Fruit fly (Drosophila melanogaster) whole organism, embryonic: ENCODE results near the gene CNMaR.

Experiments
- B-H1 ChIP-seq: fragments of 200-800 bp; sonication (Bioruptor generic); IDR thresholded peaks from 3 replicates; pipeline ENCODE4 v1.3.6; 2022; ENCODE audit warnings: missing biosample characterization, missing genetic modification characterization
- Blimp-1 ChIP-seq: fragments of 200-800 bp; sonication (Bioruptor generic); optimal IDR thresholded peaks from 3 replicates; lab custom pipeline; 2018; ENCODE audit warnings: missing biosample characterization, missing genetic modification characterization, mild to moderate bottlenecking, moderate library complexity, missing genetic modification reagents
- CG10274 ChIP-seq: fragments of 200-800 bp; sonication (Bioruptor generic); optimal IDR thresholded peaks from 3 replicates; lab custom pipeline; 2017; ENCODE audit warnings: missing biosample characterization, mild to moderate bottlenecking, missing genetic modification characterization
- CG10366 ChIP-seq: fragments of 200-800 bp; sonication (Bioruptor generic); IDR thresholded peaks from 2 replicates; pipeline ENCODE4 v1.3.6; 2022; ENCODE audit warnings: missing biosample characterization, missing genetic modification characterization
- CG10979 ChIP-seq: fragments of 200-800 bp; sonication (Bioruptor generic); optimal IDR thresholded peaks from 2 replicates; lab custom pipeline; 2018; ENCODE audit warnings: missing biosample characterization, mild to moderate bottlenecking, missing genetic modification characterization, moderate library complexity
- CG11456 ChIP-seq: fragments of 200-800 bp; sonication (Bioruptor generic); IDR thresholded peaks from 3 replicates; pipeline ENCODE4 v1.3.6; 2022; ENCODE audit warnings: missing biosample characterization, missing genetic modification characterization
- CG12299 ChIP-seq: fragments of 200-800 bp; sonication (Bioruptor generic); optimal IDR thresholded peaks from 2 replicates; lab custom pipeline; 2018; ENCODE audit warnings: missing biosample characterization, mild to moderate bottlenecking, missing genetic modification characterization
- CG13894 ChIP-seq: fragments of 200-800 bp; sonication (Bioruptor generic); optimal IDR thresholded peaks from 3 replicates; lab custom pipeline; 2018; ENCODE audit warnings: missing biosample characterization, mild to moderate bottlenecking, missing genetic modification characterization, moderate library complexity
- CG14710 ChIP-seq: fragments of 200-800 bp; sonication (Bioruptor generic); optimal IDR thresholded peaks from 3 replicates; lab custom pipeline; 2019; ENCODE audit warnings: missing biosample characterization, mild to moderate bottlenecking, missing genetic modification characterization, moderate library complexity
- CG15514 ChIP-seq: fragments of 200-800 bp; sonication (Bioruptor generic); optimal IDR thresholded peaks from 3 replicates; lab custom pipeline; 2017; ENCODE audit warnings: missing biosample characterization, missing genetic modification characterization, mild to moderate bottlenecking, moderate library complexity, missing genetic modification reagents
- CG1602 ChIP-seq: fragments of 200-800 bp; sonication (Bioruptor generic); optimal IDR thresholded peaks from 3 replicates; lab custom pipeline; 2016; ENCODE audit warnings: missing biosample characterization, missing genetic modification characterization
- CG17802 ChIP-seq: fragments of 200-800 bp; sonication (Bioruptor generic); optimal IDR thresholded peaks from 2 replicates; lab custom pipeline; 2018; ENCODE audit warnings: missing biosample characterization, mild to moderate bottlenecking, missing genetic modification characterization, moderate library complexity
- CG1832 ChIP-seq: fragments of 200-800 bp; sonication (Bioruptor generic); optimal IDR thresholded peaks from 2 replicates; lab custom pipeline; 2017; ENCODE audit warnings: missing biosample characterization, mild to moderate bottlenecking, missing genetic modification characterization, inconsistent platforms
- CG18476 ChIP-seq: fragments of 200-800 bp; sonication (Bioruptor generic); optimal IDR thresholded peaks from 2 replicates; lab custom pipeline; 2016; ENCODE audit warnings: missing biosample characterization, mild to moderate bottlenecking, missing genetic modification characterization
- CG31365 ChIP-seq: fragments of 200-800 bp; sonication (Bioruptor generic); optimal IDR thresholded peaks from 2 replicates; lab custom pipeline; 2018; ENCODE audit warnings: missing biosample characterization, mild to moderate bottlenecking, missing genetic modification characterization
- CG4424 ChIP-seq: fragments of 200-800 bp; sonication (Bioruptor generic); optimal IDR thresholded peaks from 3 replicates; lab custom pipeline; 2016; ENCODE audit warnings: missing biosample characterization, missing genetic modification characterization
- CG7372 ChIP-seq: fragments of 200-800 bp; sonication (Bioruptor generic); IDR thresholded peaks from 2 replicates; pipeline ENCODE4 v1.3.6; 2022; ENCODE audit warnings: missing biosample characterization, missing genetic modification characterization
- CG8089 ChIP-seq: fragments of 200-800 bp; sonication (Bioruptor generic); optimal IDR thresholded peaks from 3 replicates; lab custom pipeline; 2016; ENCODE audit warnings: missing biosample characterization, missing genetic modification characterization
- CG9727 ChIP-seq: fragments of 200-800 bp; sonication (Bioruptor generic); optimal IDR thresholded peaks from 3 replicates; lab custom pipeline; 2017; ENCODE audit warnings: missing biosample characterization, mild to moderate bottlenecking, missing genetic modification characterization
- CG9817 ChIP-seq: fragments of 200-800 bp; sonication (Bioruptor generic); optimal IDR thresholded peaks from 2 replicates; lab custom pipeline; 2018; ENCODE audit warnings: missing biosample characterization, mild to moderate bottlenecking, missing genetic modification characterization, moderate library complexity
- CTCF ChIP-seq: fragments of 200-800 bp; sonication (Bioruptor generic); optimal IDR thresholded peaks from 2 replicates; lab custom pipeline; 2017; ENCODE audit warnings: missing biosample characterization, mild to moderate bottlenecking, missing genetic modification characterization, moderate library complexity
- Chrac-16 ChIP-seq: fragments of 200-800 bp; sonication (Bioruptor generic); optimal IDR thresholded peaks from 3 replicates; lab custom pipeline; 2016; ENCODE audit warnings: missing biosample characterization, missing genetic modification characterization
- Dad ChIP-seq: fragments of 200-800 bp; sonication (Bioruptor generic); optimal IDR thresholded peaks from 3 replicates; lab custom pipeline; 2016; ENCODE audit warnings: missing biosample characterization, missing genetic modification characterization
- Dll ChIP-seq: fragments of 200-800 bp; sonication (Bioruptor generic); IDR thresholded peaks from 4 replicates; pipeline ENCODE4 v1.3.6; 2022; ENCODE audit warnings: missing biosample characterization, missing genetic modification characterization; ENCODE audit not compliant: partially characterized antibody
- Dref ChIP-seq: fragments of 200-800 bp; sonication (Bioruptor generic); IDR thresholded peaks from 2 replicates; pipeline ENCODE4 v1.3.6; 2022; ENCODE audit warnings: missing biosample characterization, missing genetic modification characterization
- H15 ChIP-seq: fragments of 200-800 bp; sonication (Bioruptor generic); IDR thresholded peaks from 3 replicates; pipeline ENCODE4 v1.3.6; 2022; ENCODE audit warnings: missing biosample characterization, missing genetic modification characterization
- Hr39 ChIP-seq: fragments of >200 bp; optimal IDR thresholded peaks from 2 replicates; lab custom pipeline; 2017
- Lhr ChIP-seq: fragments of 200-800 bp; sonication (Bioruptor generic); optimal IDR thresholded peaks from 3 replicates; lab custom pipeline; 2017; ENCODE audit warnings: mild to moderate bottlenecking, missing biosample characterization, missing genetic modification reagents, missing genetic modification characterization
- MBD-R2 ChIP-seq: fragments of 200-800 bp; sonication (Bioruptor generic); IDR thresholded peaks from 2 replicates; pipeline ENCODE4 v1.3.6; 2022; ENCODE audit warnings: missing biosample characterization, missing genetic modification characterization
- Rfx ChIP-seq: fragments of 200-800 bp; sonication (Bioruptor generic); IDR thresholded peaks from 2 replicates; pipeline ENCODE4 v1.3.6; 2022; ENCODE audit warnings: missing biosample characterization, missing genetic modification characterization
- Side ChIP-seq: fragments of 200-800 bp; sonication (Bioruptor generic); optimal IDR thresholded peaks from 2 replicates; lab custom pipeline; 2016; ENCODE audit warnings: missing biosample characterization, missing genetic modification characterization
- Six4 ChIP-seq: fragments of 200-800 bp; sonication (Bioruptor generic); optimal IDR thresholded peaks from 2 replicates; lab custom pipeline; 2016; ENCODE audit warnings: missing biosample characterization, missing genetic modification characterization
- Vsx1 ChIP-seq: fragments of 200-800 bp; sonication (Bioruptor generic); optimal IDR thresholded peaks from 2 replicates; lab custom pipeline; 2017; ENCODE audit warnings: missing biosample characterization, mild to moderate bottlenecking, missing genetic modification characterization, missing genetic modification reagents
- ac ChIP-seq: fragments of 200-800 bp; sonication (Bioruptor generic); optimal IDR thresholded peaks from 3 replicates; lab custom pipeline; 2017; ENCODE audit warnings: missing biosample characterization, mild to moderate bottlenecking, missing genetic modification characterization
- chm ChIP-seq: fragments of 200-800 bp; sonication (Bioruptor generic); IDR thresholded peaks from 2 replicates; pipeline ENCODE4 v1.3.6; 2022; ENCODE audit warnings: missing biosample characterization, missing genetic modification characterization
- da ChIP-seq: fragments of 200-800 bp; sonication (Bioruptor generic); optimal IDR thresholded peaks from 2 replicates; lab custom pipeline; 2016; ENCODE audit warnings: missing biosample characterization, missing genetic modification characterization
- eve ChIP-seq, 2 experiments: fragments of >200 bp; optimal IDR thresholded peaks; 2 replicates each; lab custom pipeline; 2017; ENCODE audit warnings: missing biosample characterization in 2 of 2, missing genetic modification characterization in 2 of 2
- gce ChIP-seq: fragments of 200-800 bp; sonication (Bioruptor generic); IDR thresholded peaks from 3 replicates; pipeline ENCODE4 v1.3.6; 2022; ENCODE audit warnings: missing biosample characterization, missing genetic modification characterization
- gfzf ChIP-seq: fragments of 200-800 bp; sonication (Bioruptor generic); optimal IDR thresholded peaks from 2 replicates; lab custom pipeline; 2016; ENCODE audit warnings: missing biosample characterization, mild to moderate bottlenecking, missing genetic modification characterization, moderate library complexity
- ind ChIP-seq: fragments of 200-800 bp; sonication (Bioruptor generic); optimal IDR thresholded peaks from 3 replicates; lab custom pipeline; 2016; ENCODE audit warnings: missing biosample characterization, missing genetic modification characterization
- lmd ChIP-seq: fragments of 200-800 bp; sonication (Bioruptor generic); IDR thresholded peaks from 2 replicates; pipeline ENCODE4 v1.3.6; 2022; ENCODE audit warnings: missing biosample characterization, missing genetic modification characterization
- lola ChIP-seq, 3 experiments: fragments of >200 bp in 2 of 3; fragments of 200-800 bp in 1 of 3; sonication (Bioruptor generic) in 1 of 3; optimal IDR thresholded peaks; 2 replicates each; lab custom pipeline; 2017 to 2019; ENCODE audit warnings: missing biosample characterization in 3 of 3, missing genetic modification characterization in 3 of 3, mild to moderate bottlenecking in 1 of 3, moderate library complexity in 1 of 3
- nmo ChIP-seq: fragments of 200-800 bp; sonication (Bioruptor generic); optimal IDR thresholded peaks from 2 replicates; lab custom pipeline; 2018; ENCODE audit warnings: missing biosample characterization, mild to moderate bottlenecking, missing genetic modification characterization, moderate library complexity
- p53 ChIP-seq: fragments of 200-800 bp; sonication (Bioruptor generic); optimal IDR thresholded peaks from 2 replicates; lab custom pipeline; 2016; ENCODE audit warnings: missing biosample characterization, missing genetic modification characterization
- pum ChIP-seq: fragments of 200-800 bp; sonication (Bioruptor generic); optimal IDR thresholded peaks from 2 replicates; lab custom pipeline; 2016; ENCODE audit warnings: missing biosample characterization, missing genetic modification characterization
- ranshi ChIP-seq: fragments of 200-800 bp; sonication (Bioruptor generic); IDR thresholded peaks from 2 replicates; pipeline ENCODE4 v1.3.6; 2022; ENCODE audit warnings: missing biosample characterization, missing genetic modification characterization
- repo ChIP-seq: fragments of 200-800 bp; sonication (Bioruptor generic); optimal IDR thresholded peaks from 2 replicates; lab custom pipeline; 2016; ENCODE audit warnings: missing biosample characterization, missing genetic modification characterization
- sens ChIP-seq: fragments of 200-800 bp; sonication (Bioruptor generic); peaks from one replicate; lab custom pipeline; 2016; ENCODE audit warnings: missing biosample characterization, missing genetic modification characterization
- sisA ChIP-seq: fragments of 200-800 bp; sonication (Bioruptor generic); IDR thresholded peaks from 2 replicates; pipeline ENCODE4 v1.3.6; 2022; ENCODE audit warnings: missing biosample characterization, missing genetic modification characterization
- z ChIP-seq: fragments of 200-800 bp; sonication (Bioruptor generic); IDR thresholded peaks from 3 replicates; pipeline ENCODE4 v1.3.6; 2022; ENCODE audit warnings: missing biosample characterization, missing genetic modification characterization
- zfh2 ChIP-seq: fragments of 200-800 bp; sonication (Bioruptor generic); optimal IDR thresholded peaks from 2 replicates; lab custom pipeline; 2016; ENCODE audit warnings: missing biosample characterization, missing genetic modification characterization

Gene CNMaR

DNA sequence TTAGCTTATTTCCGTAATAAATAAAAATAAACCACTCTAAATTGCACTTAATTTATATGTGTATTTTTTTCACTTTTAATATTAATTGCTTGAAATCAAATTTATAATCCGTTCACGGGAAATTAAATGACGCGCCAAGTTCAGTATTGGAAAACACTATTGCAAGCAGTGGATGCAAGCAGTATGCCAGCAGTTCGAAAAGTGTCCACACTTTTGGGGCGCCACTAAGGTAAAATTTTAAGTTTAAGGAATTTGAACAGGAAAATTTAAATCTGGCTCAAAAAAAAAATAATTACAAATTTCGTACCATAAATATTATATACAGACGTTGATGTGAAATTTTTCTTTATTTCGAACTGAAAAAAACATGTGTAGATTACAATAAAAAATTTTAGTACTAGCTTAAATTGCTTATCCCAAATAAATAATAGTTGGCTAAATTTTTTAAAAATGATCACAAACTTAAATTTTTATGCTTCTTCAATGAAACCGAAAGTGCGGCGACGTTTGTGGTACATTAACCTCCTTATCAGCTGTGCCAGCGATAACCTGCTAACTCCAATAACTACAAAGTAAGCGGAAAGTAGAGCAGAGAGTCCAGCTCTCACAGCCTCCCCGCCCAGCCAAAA is 29.8 kb upstream of the CNMaR start (continued):
- TF ChIP-seq B-H1 (GFP tag; lab: Robert Waterston, UW) (no peak), lmd (GFP tag; lab: Robert Waterston, UW) (peak; percentile 57; the same call in 1 of the 2 replicates), Dref (GFP tag; lab: Robert Waterston, UW) (peak; percentile 30; the same call in 1 of the 2 replicates), ranshi (GFP tag; lab: Robert Waterston, UW) (peak; percentile 36; the same call in 1 of the 2 replicates), gfzf (peak; percentile 11), gce (no peak), Vsx1 (GFP tag; lab: Kevin White, UChicago) (peak; percentile 42), Six4 (no peak), chm (GFP tag; lab: Robert Waterston, UW) (no peak), CG9727 (GFP tag; lab: Kevin White, UChicago) (no peak), CG7372 (GFP tag; lab: Robert Waterston, UW) (peak; percentile 42; the same call in 1 of the 2 replicates), CG1832 (GFP tag; lab: Kevin White, UChicago) (no peak), CG8089 (GFP tag; lab: Kevin White, UChicago) (no peak), p53 (GFP tag; lab: Kevin White, UChicago) (peak; percentile 8), ind (GFP tag; lab: Kevin White, UChicago) (peak; percentile 59), CG12299 (tag; lab: Kevin White, UChicago) (no peak), Dll (GFP tag; lab: Robert Waterston, UW) (no peak), MBD-R2 (GFP tag; lab: Robert Waterston, UW) (peak; percentile 46; the same call in 1 of the 2 replicates), eve (GFP tag; optimal IDR thresholded peaks at IDR 0.05; lab: Kevin White, UChicago) (no peak), pum (GFP tag; lab: Kevin White, UChicago) (peak; percentile 43), lola (GFP tag; optimal IDR thresholded peaks at IDR 0.05; lab: Kevin White, UChicago) (no peak), Blimp-1 (peak; percentile 84), CG9817 (peak; percentile 58), sens (peak; percentile 58), CG10366 (GFP tag; lab: Robert Waterston, UW) (peak; percentile 36), CG13894 (tag; lab: Kevin White, UChicago) (peak; percentile 13), Hr39 (lab: Kevin White, UChicago) (no peak), CG31365 (tag; lab: Kevin White, UChicago) (peak; percentile 98), CG10274 (no peak), zfh2 (GFP tag; lab: Kevin White, UChicago) (peak; percentile 67), sisA (GFP tag; lab: Robert Waterston, UW) (peak; percentile 76), CG15514 (peak; percentile 51), CG17802 (tag; lab: Kevin White, UChicago) (peak; percentile 44), da (no peak), CG18476 (GFP tag; lab: Kevin White, UChicago) (peak; percentile 37), nmo (GFP tag; lab: Kevin White, UChicago) (peak; percentile 14), H15 (peak; percentile 29; the same call in 2 of the 3 replicates), CG10979 (tag; lab: Kevin White, UChicago) (peak; percentile 25), CG1602 (GFP tag; lab: Kevin White, UChicago) (peak; percentile 17), Rfx (GFP tag; lab: Robert Waterston, UW) (peak; percentile 90), CTCF (GFP tag; lab: Kevin White, UChicago) (peak; percentile 97), z (no peak), Dad (peak; percentile 30), Chrac-16 (GFP tag; lab: Kevin White, UChicago) (peak; percentile 16), CG14710 (tag; lab: Kevin White, UChicago) (peak; percentile 47), CG4424 (GFP tag; lab: Kevin White, UChicago) (peak; percentile 55), Lhr (GFP tag; lab: Kevin White, UChicago) (peak; percentile 41), repo (GFP tag; lab: Kevin White, UChicago) (peak; percentile 51), Side (GFP tag; lab: Kevin White, UChicago) (peak; percentile 3), CG11456 (peak; percentile 84), ac (no peak)
